Worm (Caenorhabditis elegans): ENCODE data around the gene srx-86.

Gene srx-86

ce11 chrV:11532535-11532853, 30.2 kb upstream of the srx-86 start (continued):
- TF ChIP-seq let-526 (GFP tag; IDR thresholded peaks at IDR 0.05) (no peak), snpc-4 (GFP tag; optimal IDR thresholded peaks at IDR 0.05) (no peak), snpc-4 (tag; optimal IDR thresholded peaks at IDR 0.05) (no peak)

ce11 chrV:11532964-11533363, 29.8 kb upstream of the srx-86 start:
- no peak for TF ChIP-seq ceh-79 (tag; optimal IDR thresholded peaks at IDR 0.05)
- no peak for TF ChIP-seq F49E8.2 (tag; optimal IDR thresholded peaks at IDR 0.05; ENCODE audit: insufficient read depth)
- no peak for TF ChIP-seq attf-3 (GFP tag; conservative IDR thresholded peaks at IDR 0.05)
- TF ChIP-seq snpc-1.3 (tag; optimal IDR thresholded peaks at IDR 0.05; ENCODE audit: insufficient read depth): no peak
- TF ChIP-seq die-1 (tag; optimal IDR thresholded peaks at IDR 0.05): no peak
- no peak for TF ChIP-seq mes-4 (tag; optimal IDR thresholded peaks at IDR 0.05)
- no peak for TF ChIP-seq lsy-27 (tag; optimal IDR thresholded peaks at IDR 0.05; ENCODE audit: borderline replicate concordance, insufficient read depth)
- TF ChIP-seq rcor-1 (GFP tag; IDR thresholded peaks at IDR 0.05): no peak
- no peak for TF ChIP-seq Y56A3A.18 (GFP tag; IDR thresholded peaks at IDR 0.05)
- TF ChIP-seq B0035.1 (tag; optimal IDR thresholded peaks at IDR 0.05): no peak
- TF ChIP-seq F22D6.2 (tag; optimal IDR thresholded peaks at IDR 0.05): no peak
- TF ChIP-seq ztf-6 (GFP tag; IDR thresholded peaks at IDR 0.05): no peak
- TF ChIP-seq nhr-90 (tag; optimal IDR thresholded peaks at IDR 0.05): no peak
- TF ChIP-seq K12H6.12 (tag; optimal IDR thresholded peaks at IDR 0.05): no peak
- TF ChIP-seq F23B12.7 (tag; optimal IDR thresholded peaks at IDR 0.05; ENCODE audit: insufficient read depth): no peak
- TF ChIP-seq ztf-26 (tag; optimal IDR thresholded peaks at IDR 0.05): no peak
- TF ChIP-seq Y95B8A.8 (GFP tag; IDR thresholded peaks at IDR 0.05): no peak
- TF ChIP-seq ama-1 (optimal IDR thresholded peaks at IDR 0.05): no peak
- no peak for TF ChIP-seq ama-1 (GFP tag; optimal IDR thresholded peaks at IDR 0.05)
- TF ChIP-seq repo-1 (tag; optimal IDR thresholded peaks at IDR 0.05): no peak
- TF ChIP-seq B0019.2 (GFP tag; conservative IDR thresholded peaks at IDR 0.05): no peak
- TF ChIP-seq nhr-120 (GFP tag; IDR thresholded peaks at IDR 0.05): 0 out of 2 replicates have a peak, but pooled peaks have one; percentile 75
- TF ChIP-seq Y53G8AR.9 (GFP tag; conservative IDR thresholded peaks at IDR 0.05): 0 out of 2 replicates have a peak, but pooled peaks have one; percentile 19
- TF ChIP-seq ztf-18 (tag; optimal IDR thresholded peaks at IDR 0.05): no peak
- peak; percentile 49; the same call in 1 of the 2 replicates for TF ChIP-seq pbrm-1 (GFP tag; IDR thresholded peaks at IDR 0.05)
- TF ChIP-seq unc-62 (GFP tag; optimal IDR thresholded peaks at IDR 0.05): no peak
- peak; percentile 74 for TF ChIP-seq akir-1 (GFP tag; optimal IDR thresholded peaks at IDR 0.05)
- TF ChIP-seq xnd-1 (tag; optimal IDR thresholded peaks at IDR 0.05): no peak
- TF ChIP-seq T07F8.4 (tag; optimal IDR thresholded peaks at IDR 0.05): no peak
- no peak for TF ChIP-seq rec-8 (tag; optimal IDR thresholded peaks at IDR 0.05)
- no peak for TF ChIP-seq tlf-1 (GFP tag; optimal IDR thresholded peaks at IDR 0.05)
- TF ChIP-seq attf-5 (GFP tag; optimal IDR thresholded peaks at IDR 0.05): no peak
- TF ChIP-seq egl-18 (GFP tag; IDR thresholded peaks at IDR 0.05): no peak
- no peak for TF ChIP-seq cebp-2 (GFP tag; IDR thresholded peaks at IDR 0.05)
- TF ChIP-seq ets-4 (GFP tag; optimal IDR thresholded peaks at IDR 0.05): no peak
- no peak for TF ChIP-seq ceh-40 (GFP tag; IDR thresholded peaks at IDR 0.05)
- TF ChIP-seq nfya-1 (tag; optimal IDR thresholded peaks at IDR 0.05; ENCODE audit: borderline replicate concordance, insufficient read depth): no peak
- TF ChIP-seq zfh-2 (GFP tag; conservative IDR thresholded peaks at IDR 0.05): peak; percentile 82
- TF ChIP-seq F39B2.1 (GFP tag; IDR thresholded peaks at IDR 0.05): no peak
- TF ChIP-seq ceh-91 (GFP tag; IDR thresholded peaks at IDR 0.05): 0 out of 2 replicates have a peak, but pooled peaks have one; percentile 23
- TF ChIP-seq hlh-26 (GFP tag; conservative IDR thresholded peaks at IDR 0.05): no peak
- no peak for TF ChIP-seq tbp1 (GFP tag; optimal IDR thresholded peaks at IDR 0.05)
- no peak for TF ChIP-seq rpc-1 (optimal IDR thresholded peaks at IDR 0.05)
- TF ChIP-seq rpc-1 (tag; optimal IDR thresholded peaks at IDR 0.05): no peak
- no peak for TF ChIP-seq madf-8 (GFP tag; conservative IDR thresholded peaks at IDR 0.05)
